Worm (Caenorhabditis elegans): ENCODE results near the gene Y48E1B.8.

ce11 chrII:13613096-13613495 is 27.6 kb downstream of the Y48E1B.8 start, which contains the start of gene gst-15:
- no peak for TF ChIP-seq hnd-1 (tag; optimal IDR thresholded peaks at IDR 0.05)
- TF ChIP-seq ceh-36 (tag; optimal IDR thresholded peaks at IDR 0.05) = no peak
- TF ChIP-seq tbx-37 (GFP tag; conservative IDR thresholded peaks at IDR 0.05) = no peak
- no peak for TF ChIP-seq ama-1 (optimal IDR thresholded peaks at IDR 0.05)
- TF ChIP-seq flt-1 (GFP tag; IDR thresholded peaks at IDR 0.05) = no peak
- no peak for TF ChIP-seq tbx-11 (GFP tag; IDR thresholded peaks at IDR 0.05)
- TF ChIP-seq hmg-4 (GFP tag; optimal IDR thresholded peaks at IDR 0.05) = no peak
- no peak for TF ChIP-seq pes-1 (GFP tag; IDR thresholded peaks at IDR 0.05)
- TF ChIP-seq ceh-13 (GFP tag; optimal IDR thresholded peaks at IDR 0.05) = no peak
- no peak for TF ChIP-seq sea-1 (GFP tag; conservative IDR thresholded peaks at IDR 0.05)
- TF ChIP-seq ets-7 (tag; optimal IDR thresholded peaks at IDR 0.05) = no peak
- TF ChIP-seq hmbx-1 (tag; optimal IDR thresholded peaks at IDR 0.05) = no peak
- TF ChIP-seq scrt-1 (GFP tag; IDR thresholded peaks at IDR 0.05) = no peak

Data from whole organism, early embryonic.